Worm (Caenorhabditis elegans) whole organism, late embryonic: ENCODE data around the gene nipi-4.

Experiments
- C08G9.2 ChIP-seq: sonication (generic microtip); optimal IDR thresholded peaks from 2 replicates; lab custom pipeline; 2016; ENCODE audit warnings: mild to moderate bottlenecking, missing genetic modification characterization, moderate library complexity, missing compliant biosample characterization
- F13H6.1 ChIP-seq: sonication (generic microtip); optimal IDR thresholded peaks from 2 replicates; lab custom pipeline; 2016; ENCODE audit warnings: missing genetic modification characterization, missing compliant biosample characterization
- ahr-1 ChIP-seq: sonication (generic microtip); optimal IDR thresholded peaks from 2 replicates; lab custom pipeline; 2016; ENCODE audit warnings: missing genetic modification characterization, missing compliant biosample characterization
- ama-1 ChIP-seq: fragments of 150-350 bp; optimal IDR thresholded peaks from 2 replicates; lab custom pipeline; 2014
- ceh-14 ChIP-seq: sonication (generic microtip); optimal IDR thresholded peaks from 2 replicates; lab custom pipeline; 2016; ENCODE audit warnings: missing genotype, missing genetic modification characterization, missing compliant biosample characterization
- ceh-19 ChIP-seq: fragments of 200-800 bp; sonication (Bioruptor generic); optimal IDR thresholded peaks from 2 replicates; lab custom pipeline; 2018; ENCODE audit warnings: mild to moderate bottlenecking, missing genetic modification characterization, missing compliant biosample characterization
- ceh-22 ChIP-seq: sonication (generic microtip); optimal IDR thresholded peaks from 2 replicates; lab custom pipeline; 2017; ENCODE audit warnings: missing biosample characterization, missing genetic modification characterization
- ceh-24 ChIP-seq: sonication (generic microtip); optimal IDR thresholded peaks from 2 replicates; lab custom pipeline; 2016; ENCODE audit warnings: mild to moderate bottlenecking, missing genetic modification characterization, missing compliant biosample characterization
- ceh-30 ChIP-seq: fragments of 150-350 bp; optimal IDR thresholded peaks from 2 replicates; lab custom pipeline; 2014; ENCODE audit warnings: missing biosample characterization, missing genetic modification characterization
- ceh-45 ChIP-seq: fragments of 200-800 bp; sonication (Bioruptor generic); IDR thresholded peaks from 2 replicates; pipeline ENCODE4 v1.3.6; 2022; ENCODE audit warnings: missing genetic modification reagents, missing genetic modification characterization, missing compliant biosample characterization
- ceh-48 ChIP-seq: sonication (generic microtip); optimal IDR thresholded peaks from 2 replicates; lab custom pipeline; 2016; ENCODE audit warnings: missing genetic modification characterization, inconsistent platforms, missing compliant biosample characterization
- ceh-6 ChIP-seq: fragments of 200-800 bp; sonication (Bioruptor generic); optimal IDR thresholded peaks from 2 replicates; lab custom pipeline; 2018; ENCODE audit warnings: mild to moderate bottlenecking, missing genetic modification characterization, missing compliant biosample characterization
- che-1 ChIP-seq: sonication (generic microtip); optimal IDR thresholded peaks from 2 replicates; lab custom pipeline; 2016; ENCODE audit warnings: mild to moderate bottlenecking, missing genetic modification characterization, missing compliant biosample characterization
- dmd-4 ChIP-seq: sonication (generic microtip); optimal IDR thresholded peaks from 2 replicates; lab custom pipeline; 2016; ENCODE audit warnings: borderline replicate concordance, missing genetic modification characterization, missing compliant biosample characterization
- dve-1 ChIP-seq: sonication (generic microtip); optimal IDR thresholded peaks from 2 replicates; lab custom pipeline; 2017; ENCODE audit warnings: antibody characterized with exemption, mild to moderate bottlenecking, missing genetic modification characterization, missing compliant biosample characterization
- elt-4 ChIP-seq: sonication (generic microtip); optimal IDR thresholded peaks from 2 replicates; lab custom pipeline; 2016; ENCODE audit warnings: missing genetic modification characterization, missing compliant biosample characterization
- ets-4 ChIP-seq: sonication (generic microtip); optimal IDR thresholded peaks from 2 replicates; lab custom pipeline; 2016; ENCODE audit warnings: missing genetic modification characterization, missing compliant biosample characterization
- eyg-1 ChIP-seq: sonication (generic microtip); optimal IDR thresholded peaks from 2 replicates; lab custom pipeline; 2016; ENCODE audit warnings: missing genotype, missing genetic modification characterization, missing compliant biosample characterization
- fax-1 ChIP-seq: sonication (generic microtip); optimal IDR thresholded peaks from 2 replicates; lab custom pipeline; 2016; ENCODE audit warnings: missing genotype, missing genetic modification characterization, missing compliant biosample characterization
- fkh-10 ChIP-seq: fragments of 150-350 bp; optimal IDR thresholded peaks from 2 replicates; lab custom pipeline; 2014; ENCODE audit warnings: missing biosample characterization, missing genetic modification reagents, missing genetic modification characterization
- hlh-15 ChIP-seq: sonication (generic microtip); optimal IDR thresholded peaks from 2 replicates; lab custom pipeline; 2016; ENCODE audit warnings: missing genetic modification characterization, missing compliant biosample characterization
- hlh-30 ChIP-seq: sonication (generic microtip); optimal IDR thresholded peaks from 2 replicates; lab custom pipeline; 2017; ENCODE audit warnings: antibody characterized with exemption, missing genetic modification characterization, missing compliant biosample characterization; ENCODE audit not compliant: insufficient read depth
- hlh-8 ChIP-seq: sonication (generic microtip); optimal IDR thresholded peaks from 2 replicates; lab custom pipeline; 2016; ENCODE audit warnings: missing genotype, missing genetic modification characterization, missing compliant biosample characterization
- madf-2 ChIP-seq: sonication (generic microtip); optimal IDR thresholded peaks from 2 replicates; lab custom pipeline; 2017; ENCODE audit warnings: missing genetic modification characterization, missing compliant biosample characterization
- mec-3 ChIP-seq: sonication (generic microtip); optimal IDR thresholded peaks from 2 replicates; lab custom pipeline; 2016; ENCODE audit warnings: borderline replicate concordance, missing genetic modification characterization, missing compliant biosample characterization
- nfya-1 ChIP-seq: sonication (generic microtip); optimal IDR thresholded peaks from 2 replicates; lab custom pipeline; 2017; ENCODE audit warnings: missing genetic modification characterization, mild to moderate bottlenecking, missing compliant biosample characterization, antibody characterized with exemption, moderate library complexity
- npax-4 ChIP-seq: sonication (generic microtip); optimal IDR thresholded peaks from 2 replicates; lab custom pipeline; 2016; ENCODE audit warnings: missing genetic modification characterization, missing compliant biosample characterization
- odd-2 ChIP-seq: sonication (generic microtip); optimal IDR thresholded peaks from 2 replicates; lab custom pipeline; 2017; ENCODE audit warnings: antibody characterized with exemption, mild to moderate bottlenecking, missing genetic modification characterization, missing compliant biosample characterization
- pag-3 ChIP-seq: sonication (generic microtip); optimal IDR thresholded peaks from 2 replicates; lab custom pipeline; 2016; ENCODE audit warnings: missing compliant biosample characterization, missing genetic modification characterization, borderline replicate concordance
- pat-9 ChIP-seq: fragments of 200-800 bp; sonication (Bioruptor generic); optimal IDR thresholded peaks from 2 replicates; lab custom pipeline; 2018; ENCODE audit warnings: mild to moderate bottlenecking, missing genetic modification characterization, moderate library complexity, missing compliant biosample characterization
- pha-2 ChIP-seq: sonication (generic microtip); optimal IDR thresholded peaks from 2 replicates; lab custom pipeline; 2017; ENCODE audit warnings: mild to moderate bottlenecking, missing genetic modification characterization, missing compliant biosample characterization
- ref-2 ChIP-seq: sonication (generic microtip); optimal IDR thresholded peaks from 2 replicates; lab custom pipeline; 2016; ENCODE audit warnings: missing genetic modification characterization, missing compliant biosample characterization
- rnt-1 ChIP-seq: sonication (generic microtip); optimal IDR thresholded peaks from 2 replicates; lab custom pipeline; 2016; ENCODE audit warnings: missing genetic modification characterization, missing compliant biosample characterization
- sox-2 ChIP-seq: fragments of 200-800 bp; sonication (Bioruptor generic); IDR thresholded peaks from 2 replicates; pipeline ENCODE4 v1.3.6; 2022; ENCODE audit warnings: missing genetic modification reagents, missing genetic modification characterization, missing compliant biosample characterization
- sox-4 ChIP-seq: sonication (generic microtip); optimal IDR thresholded peaks from 2 replicates; lab custom pipeline; 2017; ENCODE audit warnings: mild to moderate bottlenecking, missing genetic modification characterization, inconsistent platforms, missing compliant biosample characterization
- syd-9 ChIP-seq: sonication (generic microtip); optimal IDR thresholded peaks from 2 replicates; lab custom pipeline; 2016; ENCODE audit warnings: mild to moderate bottlenecking, missing genetic modification characterization, moderate library complexity, missing compliant biosample characterization
- tbx-2 ChIP-seq: sonication (generic microtip); optimal IDR thresholded peaks from 2 replicates; lab custom pipeline; 2016; ENCODE audit warnings: missing genetic modification characterization, missing compliant biosample characterization
- tbx-7 ChIP-seq: sonication (generic microtip); optimal IDR thresholded peaks from 2 replicates; lab custom pipeline; 2016; ENCODE audit warnings: missing genotype, missing genetic modification characterization, missing compliant biosample characterization
- ttx-3 ChIP-seq: sonication (generic microtip); optimal IDR thresholded peaks from 2 replicates; lab custom pipeline; 2016; ENCODE audit warnings: missing genetic modification reagents, missing genetic modification characterization, missing compliant biosample characterization
- unc-42 ChIP-seq: sonication (generic microtip); optimal IDR thresholded peaks from 2 replicates; lab custom pipeline; 2016; ENCODE audit warnings: missing genotype, missing genetic modification characterization, missing compliant biosample characterization
- zip-5 ChIP-seq: sonication (generic microtip); optimal IDR thresholded peaks from 2 replicates; lab custom pipeline; 2016; ENCODE audit warnings: missing genetic modification characterization, missing compliant biosample characterization
- ztf-16 ChIP-seq: sonication (generic microtip); optimal IDR thresholded peaks from 2 replicates; lab custom pipeline; 2017; ENCODE audit warnings: missing genetic modification characterization, missing compliant biosample characterization

The nipi-4 gene

DNA sequence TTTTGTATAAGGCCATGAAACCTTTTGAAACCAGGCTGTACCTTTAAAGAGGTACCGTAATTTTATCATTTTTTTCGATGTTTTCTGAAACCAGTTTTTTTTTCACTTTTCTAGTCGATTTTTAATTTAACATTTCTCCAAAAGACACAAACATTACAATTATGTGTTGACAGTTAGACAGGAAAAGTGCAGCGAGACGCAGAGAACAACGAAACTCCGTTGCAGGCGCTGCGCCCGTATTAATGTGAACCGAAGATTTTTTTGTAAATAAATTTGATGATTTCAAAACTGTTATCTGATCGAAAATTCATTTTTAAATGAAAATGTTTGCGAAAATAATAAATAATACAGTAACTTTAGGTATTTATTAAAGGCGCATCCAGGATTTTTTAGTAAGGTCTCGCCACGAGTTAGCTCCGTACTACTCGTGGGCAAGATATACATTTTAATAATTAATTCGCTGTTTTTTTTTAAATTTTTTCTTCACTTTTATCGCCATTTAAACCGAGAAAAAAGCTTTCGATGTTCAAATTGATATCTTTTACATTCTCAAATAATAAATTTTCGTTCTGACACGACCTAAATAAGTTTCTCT lies 6.4 kb upstream of the nipi-4 start, which contains the start of gene F40A3.3:
TSS of gene F40A3.3 (plus strand) at position 564 of the 595 bp plus-strand sequence.
- no peak for TF ChIP-seq hlh-30 (tag; lab: Kevin White, UChicago)
- TF ChIP-seq tbx-7 (tag; lab: Kevin White, UChicago) = no peak
- TF ChIP-seq pag-3 (tag; lab: Kevin White, UChicago) = no peak
- no peak for TF ChIP-seq fax-1 (tag; lab: Kevin White, UChicago)
- TF ChIP-seq odd-2 (tag; lab: Kevin White, UChicago) = no peak
- no peak for TF ChIP-seq F13H6.1 (tag; lab: Kevin White, UChicago)
- no peak for TF ChIP-seq ceh-30
- no peak for TF ChIP-seq che-1
- no peak for TF ChIP-seq ref-2 (tag; lab: Kevin White, UChicago)
- TF ChIP-seq sox-2 = no peak
- no peak for TF ChIP-seq unc-42 (tag; lab: Kevin White, UChicago)
- TF ChIP-seq ahr-1 = no peak
- TF ChIP-seq npax-4 (tag; lab: Kevin White, UChicago) = no peak
- TF ChIP-seq C08G9.2 = no peak
- no peak for TF ChIP-seq ama-1 (lab: Kevin White, UChicago)
- no peak for TF ChIP-seq tbx-2 (tag; lab: Kevin White, UChicago)

DNA sequence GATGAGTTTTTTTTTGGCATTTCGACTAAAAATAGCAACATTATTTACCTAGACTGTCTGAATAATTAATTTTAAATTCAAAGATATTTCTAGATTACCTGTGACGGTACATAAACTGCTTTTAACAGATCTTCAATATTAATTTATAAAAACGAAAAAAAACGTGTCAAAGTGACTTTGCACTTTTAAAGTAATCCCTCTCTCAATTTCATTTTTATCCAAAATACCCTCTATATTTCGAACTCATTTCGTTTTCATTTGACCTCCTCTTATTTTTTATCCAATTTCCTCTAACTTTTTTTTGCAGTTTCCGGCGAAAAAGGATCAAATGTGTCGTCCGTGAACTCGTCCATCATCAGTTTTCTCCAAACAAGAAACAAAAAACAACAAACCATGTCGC lies 4.8 kb upstream of the nipi-4 start, which contains the start of gene F40A3.4:
TSS of gene F40A3.4 (plus strand) at position 301 of the 400 bp plus-strand sequence.
- no peak for TF ChIP-seq madf-2 (tag; lab: Kevin White, UChicago)
- TF ChIP-seq ttx-3 (tag; lab: Kevin White, UChicago) = no peak
- TF ChIP-seq ztf-16 = no peak
- TF ChIP-seq ceh-45 (GFP tag; lab: Robert Waterston, UW) = no peak

DNA sequence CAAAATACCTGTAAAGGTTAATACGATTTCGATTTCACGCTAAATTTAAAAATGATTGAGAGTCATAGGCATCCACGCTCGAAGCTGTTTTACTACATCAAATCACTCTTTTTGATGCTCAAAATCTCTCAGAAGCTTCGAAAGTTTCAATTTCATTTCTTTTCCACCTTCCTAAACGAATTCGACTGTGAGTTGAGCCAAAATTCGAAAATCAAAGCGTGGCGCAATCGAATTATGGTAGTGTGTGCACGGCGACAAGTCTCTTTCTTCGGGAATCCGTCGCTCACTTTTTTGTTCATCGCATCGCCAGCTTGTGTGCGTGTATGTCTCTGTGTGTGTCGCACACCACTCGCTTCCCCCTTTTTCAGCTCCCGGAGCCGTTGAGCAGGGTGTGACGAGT lies 2.3 kb upstream of the nipi-4 start:
- TF ChIP-seq zip-5 (no peak), unc-42 (tag; lab: Kevin White, UChicago) (peak; percentile 96), hlh-8 (tag; lab: Kevin White, UChicago) (no peak), sox-4 (tag; lab: Kevin White, UChicago) (no peak), fkh-10 (peak; percentile 16), dve-1 (tag; lab: Kevin White, UChicago) (no peak), elt-4 (tag; lab: Kevin White, UChicago) (no peak), rnt-1 (tag; lab: Kevin White, UChicago) (no peak), pha-2 (tag; lab: Kevin White, UChicago) (no peak), ceh-19 (GFP tag; lab: Kevin White, UChicago) (no peak), dmd-4 (tag; lab: Kevin White, UChicago) (no peak), ama-1 (lab: Kevin White, UChicago) (no peak), ceh-14 (no peak), ahr-1 (no peak), nfya-1 (tag; lab: Kevin White, UChicago) (no peak), eyg-1 (no peak), mec-3 (no peak), ceh-6 (GFP tag; lab: Kevin White, UChicago) (no peak)

DNA sequence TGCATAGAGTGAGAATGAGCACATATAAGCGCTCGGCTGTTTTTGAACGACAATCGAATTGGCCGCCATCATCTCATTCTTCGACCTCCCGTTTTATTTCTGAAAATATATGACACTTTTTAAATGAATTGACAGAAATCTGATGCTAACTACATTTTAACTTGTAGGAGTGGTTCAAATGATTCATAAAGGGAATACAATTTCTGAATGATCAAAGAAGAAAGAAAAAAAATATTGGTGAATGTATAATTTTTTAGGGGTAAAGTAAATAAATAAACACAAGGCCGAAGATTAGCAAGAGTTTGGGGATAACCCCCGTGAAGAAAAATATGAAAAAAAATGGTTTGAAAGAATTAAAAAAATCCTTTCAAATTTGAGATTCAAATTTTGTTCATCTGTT lies 5.9 kb downstream of the nipi-4 start, which contains the start of gene C37C3.11:
TSS of gene C37C3.11 (minus strand) at position 101 of the 400 bp plus-strand sequence.
- TF ChIP-seq syd-9 (tag; lab: Kevin White, UChicago) (no peak), ceh-6 (GFP tag; lab: Kevin White, UChicago) (no peak), ceh-22 (tag; lab: Kevin White, UChicago) (no peak), pat-9 (no peak), hlh-30 (tag; lab: Kevin White, UChicago) (no peak), C08G9.2 (no peak), fax-1 (tag; lab: Kevin White, UChicago) (no peak), ttx-3 (tag; lab: Kevin White, UChicago) (no peak), dmd-4 (tag; lab: Kevin White, UChicago) (no peak), ets-4 (tag; lab: Kevin White, UChicago) (no peak), hlh-15 (no peak), ceh-24 (tag; lab: Kevin White, UChicago) (no peak), tbx-2 (tag; lab: Kevin White, UChicago) (no peak), ceh-48 (no peak), npax-4 (tag; lab: Kevin White, UChicago) (no peak), hlh-8 (tag; lab: Kevin White, UChicago) (no peak), fkh-10 (no peak)
- TF ChIP-seq, all 69 proteins: peak for 0
